Fruit fly (Drosophila melanogaster) Kc167 (cell line): ENCODE data around the gene CG15549.

Experiments
- h ChIP-seq: fragments of >200 bp; optimal IDR thresholded peaks from 3 replicates; lab custom pipeline; 2018; ENCODE audit warnings: missing external identifiers
- insv ChIP-seq: fragments of >200 bp; optimal IDR thresholded peaks from 3 replicates; lab custom pipeline; 2018; ENCODE audit warnings: missing external identifiers
- psq ChIP-seq: fragments of >200 bp; optimal IDR thresholded peaks from 2 replicates; lab custom pipeline; 2017; ENCODE audit warnings: missing external identifiers
- ttk ChIP-seq: sonication (Bioruptor generic); optimal IDR thresholded peaks from 2 replicates; lab custom pipeline; 2017; ENCODE audit warnings: missing external identifiers

DNA sequence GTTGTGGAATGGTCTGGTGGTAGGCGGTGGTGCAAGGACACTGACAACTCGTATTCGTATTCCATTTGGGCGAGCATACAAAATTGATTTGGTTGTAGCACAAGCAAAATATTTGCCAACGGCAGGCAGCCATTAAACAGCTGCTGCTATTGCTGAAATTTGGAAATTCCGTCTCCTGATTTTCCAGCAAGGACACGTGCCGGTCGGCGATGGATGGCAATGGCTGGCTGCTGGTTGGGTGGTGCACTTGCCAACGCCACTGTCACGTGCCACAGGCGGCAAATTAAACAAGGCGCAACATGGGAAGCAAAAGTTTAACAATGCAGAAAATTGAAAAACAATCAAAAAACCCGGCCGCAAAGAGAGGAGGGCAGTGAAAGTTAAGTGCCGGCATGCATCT, 32.3 kb downstream of the CG15549 start:
- no peak for TF ChIP-seq psq (lab: Kevin White, UChicago)
- no peak for TF ChIP-seq h
- no peak for TF ChIP-seq ttk
- no peak for TF ChIP-seq insv (lab: Kevin White, UChicago)
